Worm (Caenorhabditis elegans) whole organism, young adult: ENCODE results near the gene nhr-170.

Source experiments
- C17E4.6 ChIP-seq: fragments of 200-800 bp; sonication (Bioruptor generic); IDR thresholded peaks from 2 replicates; pipeline ENCODE4 v1.3.6; 2022; ENCODE audit warnings: missing genetic modification reagents, missing genetic modification characterization, missing compliant biosample characterization
- F49E8.2 ChIP-seq: sonication (generic microtip); optimal IDR thresholded peaks from 3 replicates; lab custom pipeline; 2017; ENCODE audit warnings: missing genetic modification characterization, mild to moderate bottlenecking, missing compliant biosample characterization, antibody characterized with exemption, moderate library complexity; ENCODE audit not compliant: insufficient read depth
- ccch-3 ChIP-seq: fragments of 200-800 bp; sonication (Bioruptor generic); optimal IDR thresholded peaks from 2 replicates; lab custom pipeline; 2018; ENCODE audit warnings: mild to moderate bottlenecking, missing genetic modification characterization, missing compliant biosample characterization
- ceh-91 ChIP-seq: fragments of 200-800 bp; sonication (Bioruptor generic); IDR thresholded peaks from 2 replicates; pipeline ENCODE4 v1.3.6; 2022; ENCODE audit warnings: missing genetic modification reagents, missing genetic modification characterization, missing compliant biosample characterization
- dpff-1 ChIP-seq: sonication (generic microtip); optimal IDR thresholded peaks from 2 replicates; lab custom pipeline; 2017; ENCODE audit warnings: mild to moderate bottlenecking, missing genetic modification characterization, missing compliant biosample characterization
- madf-6 ChIP-seq: fragments of 200-800 bp; sonication (Bioruptor generic); IDR thresholded peaks from 2 replicates; pipeline ENCODE4 v1.3.6; 2022; ENCODE audit warnings: missing genetic modification reagents, missing genetic modification characterization, missing compliant biosample characterization
- sdz-38 ChIP-seq: sonication (generic microtip); optimal IDR thresholded peaks from 2 replicates; lab custom pipeline; 2016; ENCODE audit warnings: missing genotype, missing genetic modification characterization, missing compliant biosample characterization
- sptf-2 ChIP-seq: fragments of 200-800 bp; sonication (Bioruptor generic); optimal IDR thresholded peaks from 2 replicates; lab custom pipeline; 2018; ENCODE audit warnings: mild to moderate bottlenecking, missing genetic modification characterization, missing compliant biosample characterization
- tbp1 ChIP-seq: fragments of 200-800 bp; sonication (Bioruptor generic); optimal IDR thresholded peaks from 2 replicates; lab custom pipeline; 2018; ENCODE audit warnings: mild to moderate bottlenecking, missing genetic modification characterization, missing compliant biosample characterization

DNA sequence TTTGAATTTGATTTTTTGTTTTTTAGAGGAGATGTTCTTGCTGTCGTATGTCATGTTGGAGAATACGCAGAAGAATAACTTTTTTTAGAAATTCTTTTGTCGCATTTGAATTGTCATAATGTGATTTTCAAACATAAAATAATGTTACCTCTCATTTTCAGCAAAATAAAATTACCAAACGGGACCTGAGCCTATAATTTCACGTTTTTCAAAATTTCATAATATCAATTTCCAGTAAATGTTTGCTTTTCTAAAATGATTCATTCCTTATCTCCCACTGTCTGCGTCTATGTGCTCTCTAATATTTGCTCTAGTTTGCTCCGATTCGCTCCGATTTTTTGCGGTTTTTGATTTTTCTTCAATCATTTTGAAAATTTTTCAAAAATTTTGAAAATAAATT lies 10.0 kb downstream of the nhr-170 start, which contains the start of gene nhr-231:
- TF ChIP-seq F49E8.2 (tag; lab: Kevin White, UChicago), result no peak
- no peak for TF ChIP-seq sdz-38
- TF ChIP-seq C17E4.6 (GFP tag; lab: Robert Waterston, UW), result no peak
- TF ChIP-seq madf-6, result no peak
- TF ChIP-seq tbp1 (GFP tag; lab: Kevin White, UChicago), result no peak
- no peak for TF ChIP-seq ccch-3 (GFP tag; lab: Kevin White, UChicago)
- TF ChIP-seq sptf-2 (GFP tag; lab: Kevin White, UChicago), result no peak
- TF ChIP-seq ceh-91, result no peak
- no peak for TF ChIP-seq dpff-1 (tag; lab: Kevin White, UChicago)
